Fruit fly (Drosophila melanogaster): ENCODE measurements around the gene sro.

dm6 chr3R:29785242-29785641, 9.2 kb upstream of the sro start:
- no peak for TF ChIP-seq CTCF (optimal IDR thresholded peaks at IDR 0.05)
- TF ChIP-seq CG8478 (optimal IDR thresholded peaks at IDR 0.05), result no peak

All from S2 (cell line).